Worm (Caenorhabditis elegans) whole organism, young adult: ENCODE results near the gene srj-5.

Experiments used
- B0019.2 ChIP-seq: fragments of 200-800 bp; sonication (Bioruptor generic); conservative IDR thresholded peaks from 2 replicates; pipeline ENCODE4 v1.3.6; 2022; ENCODE audit warnings: missing genetic modification reagents, missing genetic modification characterization, missing compliant biosample characterization
- D2030.7 ChIP-seq: fragments of 200-800 bp; sonication (Bioruptor generic); IDR thresholded peaks from 2 replicates; pipeline ENCODE4 v1.3.6; 2022; ENCODE audit warnings: missing genetic modification reagents, missing genetic modification characterization, missing compliant biosample characterization
- F49E8.2 ChIP-seq: sonication (generic microtip); optimal IDR thresholded peaks from 3 replicates; lab custom pipeline; 2017; ENCODE audit warnings: missing genetic modification characterization, mild to moderate bottlenecking, missing compliant biosample characterization, antibody characterized with exemption, moderate library complexity; ENCODE audit not compliant: insufficient read depth
- ama-1 ChIP-seq, 3 experiments: fragments of 150-350 bp in 1 of 3; sonication (generic microtip) in 2 of 3; optimal IDR thresholded peaks; 2 replicates each; lab custom pipeline; 2014 to 2018; ENCODE audit warnings: missing biosample characterization in 2 of 3, missing genetic modification characterization in 2 of 3, missing genetic modification reagents in 2 of 3
- ccch-3 ChIP-seq: fragments of 200-800 bp; sonication (Bioruptor generic); optimal IDR thresholded peaks from 2 replicates; lab custom pipeline; 2018; ENCODE audit warnings: mild to moderate bottlenecking, missing genetic modification characterization, missing compliant biosample characterization
- egl-44 ChIP-seq: fragments of 200-800 bp; sonication (Bioruptor generic); IDR thresholded peaks from 2 replicates; pipeline ENCODE4 v1.3.6; 2022; ENCODE audit warnings: missing genetic modification reagents, missing genetic modification characterization, missing compliant biosample characterization
- him-1 ChIP-seq: sonication (generic microtip); optimal IDR thresholded peaks from 2 replicates; lab custom pipeline; 2016; ENCODE audit warnings: missing genotype, missing genetic modification reagents, missing genetic modification characterization, missing compliant biosample characterization
- hlh-12 ChIP-seq: sonication (generic microtip); optimal IDR thresholded peaks from 2 replicates; lab custom pipeline; 2016; ENCODE audit warnings: missing genetic modification characterization, missing compliant biosample characterization
- hmg-1.2 ChIP-seq: fragments of 200-800 bp; sonication (Bioruptor generic); IDR thresholded peaks from 2 replicates; pipeline ENCODE4 v1.3.6; 2022; ENCODE audit warnings: missing genetic modification reagents, missing genetic modification characterization, missing compliant biosample characterization
- hmg-20 ChIP-seq: fragments of 200-800 bp; sonication (Bioruptor generic); IDR thresholded peaks from 2 replicates; pipeline ENCODE4 v1.3.6; 2022; ENCODE audit warnings: missing genetic modification reagents, missing genetic modification characterization, missing compliant biosample characterization
- hrde-1 ChIP-seq: sonication (generic microtip); optimal IDR thresholded peaks from 2 replicates; lab custom pipeline; 2016; ENCODE audit warnings: missing genetic modification characterization, mild to moderate bottlenecking, missing compliant biosample characterization, moderate library complexity, missing genotype, missing genetic modification reagents, borderline replicate concordance
- nhr-120 ChIP-seq: fragments of 200-800 bp; sonication (Bioruptor generic); IDR thresholded peaks from 2 replicates; pipeline ENCODE4 v1.3.6; 2022; ENCODE audit warnings: missing genetic modification characterization, missing compliant biosample characterization
- pbrm-1 ChIP-seq: fragments of 200-800 bp; sonication (Bioruptor generic); IDR thresholded peaks from 2 replicates; pipeline ENCODE4 v1.3.6; 2022; ENCODE audit warnings: missing genetic modification reagents, missing genetic modification characterization, missing compliant biosample characterization
- rcor-1 ChIP-seq: fragments of 200-800 bp; sonication (Bioruptor generic); IDR thresholded peaks from 2 replicates; pipeline ENCODE4 v1.3.6; 2022; ENCODE audit warnings: missing genetic modification reagents, missing genetic modification characterization, missing compliant biosample characterization

- TF ChIP-seq B0019.2 (no peak), hlh-12 (tag; lab: Kevin White, UChicago) (no peak), him-1 (no peak), ccch-3 (GFP tag; lab: Kevin White, UChicago) (no peak), egl-44 (no peak), rcor-1 (GFP tag; lab: Robert Waterston, UW) (no peak), hmg-1.2 (GFP tag; lab: Robert Waterston, UW) (no peak), hrde-1 (no peak), hmg-20 (GFP tag; lab: Robert Waterston, UW) (no peak), D2030.7 (no peak), pbrm-1 (no peak), ama-1 (optimal IDR thresholded peaks at IDR 0.05; lab: Kevin White, UChicago) (no peak), ama-1 (GFP tag; optimal IDR thresholded peaks at IDR 0.05; lab: Kevin White, UChicago) (no peak), F49E8.2 (tag; lab: Kevin White, UChicago) (no peak), nhr-120 (GFP tag; lab: Robert Waterston, UW) (no peak)
Observed at ce11 chrV:609671-610070, 43.2 kb downstream of the srj-5 start, which contains the start of gene srlf-36.
